Fruit fly (Drosophila melanogaster) whole organism, embryonic: ENCODE results near the gene CG46244.

Source experiments
- Awh ChIP-seq: fragments of 200-800 bp; sonication (Bioruptor generic); IDR thresholded peaks from 2 replicates; pipeline ENCODE4, ENCODE4 v1.3.6; 2022; ENCODE audit warnings: missing biosample characterization, missing genetic modification characterization
- CG10543 ChIP-seq: fragments of 200-800 bp; sonication (Bioruptor generic); optimal IDR thresholded peaks from 3 replicates; lab custom pipeline; 2017; ENCODE audit warnings: missing biosample characterization, mild to moderate bottlenecking, missing genetic modification characterization, moderate library complexity
- CG12155 ChIP-seq: fragments of 200-800 bp; sonication (Bioruptor generic); optimal IDR thresholded peaks from 3 replicates; lab custom pipeline; 2016; ENCODE audit warnings: missing biosample characterization, missing genetic modification characterization
- CG12299 ChIP-seq: fragments of 200-800 bp; sonication (Bioruptor generic); optimal IDR thresholded peaks from 2 replicates; lab custom pipeline; 2018; ENCODE audit warnings: missing biosample characterization, mild to moderate bottlenecking, missing genetic modification characterization
- CG12942 ChIP-seq: fragments of 200-800 bp; sonication (Bioruptor generic); optimal IDR thresholded peaks from 3 replicates; lab custom pipeline; 2016; ENCODE audit warnings: missing biosample characterization, missing genetic modification characterization
- CG1603 ChIP-seq: fragments of 200-800 bp; sonication (Bioruptor generic); optimal IDR thresholded peaks from 2 replicates; lab custom pipeline; 2019; ENCODE audit warnings: missing biosample characterization, mild to moderate bottlenecking, missing genetic modification characterization, moderate library complexity
- CG2875 ChIP-seq: fragments of 200-800 bp; sonication (Bioruptor generic); optimal IDR thresholded peaks from 2 replicates; lab custom pipeline; 2017; ENCODE audit warnings: missing biosample characterization, mild to moderate bottlenecking, missing genetic modification characterization, missing genetic modification reagents
- CG3065 ChIP-seq: fragments of 200-800 bp; sonication (Bioruptor generic); optimal IDR thresholded peaks from 2 replicates; lab custom pipeline; 2016; ENCODE audit warnings: missing biosample characterization, missing genetic modification characterization
- CG31388 ChIP-seq: fragments of 200-800 bp; sonication (Bioruptor generic); optimal IDR thresholded peaks from 2 replicates; lab custom pipeline; 2016; ENCODE audit warnings: missing biosample characterization, missing genetic modification characterization
- CG31441 ChIP-seq: fragments of 200-800 bp; sonication (Bioruptor generic); IDR thresholded peaks from 2 replicates; pipeline ENCODE4 v1.3.6; 2022; ENCODE audit warnings: missing biosample characterization, missing genetic modification characterization
- CG4360 ChIP-seq: fragments of 200-800 bp; sonication (Bioruptor generic); IDR thresholded peaks from 2 replicates; pipeline ENCODE4 v1.3.6; 2022; ENCODE audit warnings: missing biosample characterization, missing genetic modification characterization
- CG5245 ChIP-seq: fragments of 200-800 bp; sonication (Bioruptor generic); optimal IDR thresholded peaks from 3 replicates; lab custom pipeline; 2016; ENCODE audit warnings: missing biosample characterization, missing genetic modification characterization
- CG7987 ChIP-seq: fragments of 200-800 bp; sonication (Bioruptor generic); optimal IDR thresholded peaks from 2 replicates; lab custom pipeline; 2018; ENCODE audit warnings: missing biosample characterization, mild to moderate bottlenecking, missing genetic modification characterization, moderate library complexity
- CG9797 ChIP-seq: fragments of 200-800 bp; sonication (Bioruptor generic); optimal IDR thresholded peaks from 3 replicates; lab custom pipeline; 2018; ENCODE audit warnings: missing biosample characterization, mild to moderate bottlenecking, missing genetic modification characterization
- CG9876 ChIP-seq: fragments of 200-800 bp; sonication (Bioruptor generic); optimal IDR thresholded peaks from 2 replicates; lab custom pipeline; 2016; ENCODE audit warnings: missing biosample characterization, missing genetic modification characterization
- CHES-1-like ChIP-seq: fragments of 200-800 bp; sonication (Bioruptor generic); optimal IDR thresholded peaks from 2 replicates; lab custom pipeline; 2016; ENCODE audit warnings: missing biosample characterization, missing genetic modification characterization
- Chrac-16 ChIP-seq: fragments of 200-800 bp; sonication (Bioruptor generic); optimal IDR thresholded peaks from 3 replicates; lab custom pipeline; 2016; ENCODE audit warnings: missing biosample characterization, missing genetic modification characterization
- Dad ChIP-seq: fragments of 200-800 bp; sonication (Bioruptor generic); optimal IDR thresholded peaks from 3 replicates; lab custom pipeline; 2016; ENCODE audit warnings: missing biosample characterization, missing genetic modification characterization
- Dip2 ChIP-seq: fragments of 200-800 bp; sonication (Bioruptor generic); IDR thresholded peaks from 2 replicates; pipeline ENCODE4 v1.3.6; 2022; ENCODE audit warnings: missing biosample characterization, missing genetic modification characterization
- Doc3 ChIP-seq: fragments of 200-800 bp; sonication (Bioruptor generic); IDR thresholded peaks from 3 replicates; pipeline ENCODE4 v1.3.6; 2022; ENCODE audit warnings: missing biosample characterization, missing genetic modification characterization; ENCODE audit not compliant: partially characterized antibody
- Ets65A ChIP-seq: fragments of 200-800 bp; sonication (Bioruptor generic); peaks from one replicate; lab custom pipeline; 2016; ENCODE audit warnings: missing biosample characterization, missing genetic modification characterization
- Fer3 ChIP-seq: fragments of 200-800 bp; sonication (Bioruptor generic); optimal IDR thresholded peaks from 2 replicates; lab custom pipeline; 2018; ENCODE audit warnings: missing biosample characterization, mild to moderate bottlenecking, missing genetic modification characterization, moderate library complexity
- GATAe ChIP-seq: fragments of 200-800 bp; sonication (Bioruptor generic); conservative IDR thresholded peaks from 2 replicates; pipeline ENCODE4 v1.3.6; 2022; ENCODE audit warnings: missing biosample characterization, missing genetic modification characterization
- Gsc ChIP-seq: fragments of 200-800 bp; sonication (Bioruptor generic); IDR thresholded peaks from 2 replicates; pipeline ENCODE4 v1.3.6; 2022; ENCODE audit warnings: missing biosample characterization, missing genetic modification characterization
- Hr78 ChIP-seq, 2 experiments: fragments of 200-800 bp in 1 of 2; fragments of >200 bp in 1 of 2; sonication (Bioruptor generic) in 1 of 2; optimal IDR thresholded peaks; 2 replicates each; lab custom pipeline; 2017 to 2019; ENCODE audit warnings: missing biosample characterization in 2 of 2, missing genetic modification characterization in 2 of 2, mild to moderate bottlenecking in 1 of 2, moderate library complexity in 1 of 2
- Lim3 ChIP-seq: fragments of 200-800 bp; sonication (Bioruptor generic); IDR thresholded peaks from 2 replicates; pipeline ENCODE4 v1.3.6; 2022; ENCODE audit warnings: missing biosample characterization, missing genetic modification characterization
- Mrtf ChIP-seq: fragments of 200-800 bp; sonication (Bioruptor generic); IDR thresholded peaks from 3 replicates; pipeline ENCODE4 v1.3.6; 2022; ENCODE audit warnings: missing biosample characterization, missing genetic modification characterization
- Pdp1 ChIP-seq, 2 experiments: fragments of 200-800 bp; sonication (Bioruptor generic); optimal IDR thresholded peaks; 3 replicates each; lab custom pipeline; 2016; ENCODE audit warnings: missing biosample characterization in 2 of 2, missing genetic modification characterization in 2 of 2, mild to moderate bottlenecking in 1 of 2, moderate library complexity in 1 of 2
- Scr ChIP-seq: fragments of 200-800 bp; sonication (Bioruptor generic); IDR thresholded peaks from 2 replicates; pipeline ENCODE4 v1.3.6; 2022; ENCODE audit warnings: missing biosample characterization, missing genetic modification characterization; ENCODE audit not compliant: partially characterized antibody
- bigmax ChIP-seq: fragments of 200-800 bp; sonication (Bioruptor generic); optimal IDR thresholded peaks from 2 replicates; lab custom pipeline; 2018; ENCODE audit warnings: missing biosample characterization, mild to moderate bottlenecking, missing genetic modification characterization
- chn ChIP-seq: fragments of 200-800 bp; sonication (Bioruptor generic); optimal IDR thresholded peaks from 2 replicates; lab custom pipeline; 2016; ENCODE audit warnings: missing biosample characterization, missing genetic modification characterization
- dmrt99B ChIP-seq: fragments of 200-800 bp; sonication (Bioruptor generic); optimal IDR thresholded peaks from 2 replicates; lab custom pipeline; 2018; ENCODE audit warnings: missing biosample characterization, mild to moderate bottlenecking, missing genetic modification characterization, moderate library complexity
- fd102C ChIP-seq: fragments of 200-800 bp; sonication (Bioruptor generic); optimal IDR thresholded peaks from 2 replicates; lab custom pipeline; 2018; ENCODE audit warnings: missing biosample characterization, mild to moderate bottlenecking, missing genetic modification characterization, moderate library complexity
- grau ChIP-seq: fragments of 200-800 bp; optimal IDR thresholded peaks from 3 replicates; lab custom pipeline; 2019; ENCODE audit warnings: missing biosample characterization, mild to moderate bottlenecking, missing genetic modification characterization, moderate library complexity
- hb ChIP-seq: fragments of 200-800 bp; sonication (Bioruptor generic); IDR thresholded peaks from 3 replicates; pipeline ENCODE4 v1.3.6; 2022; ENCODE audit warnings: missing biosample characterization, missing genetic modification characterization; ENCODE audit not compliant: partially characterized antibody
- kay ChIP-seq: fragments of 200-800 bp; sonication (Bioruptor generic); optimal IDR thresholded peaks from 2 replicates; lab custom pipeline; 2016; ENCODE audit warnings: missing biosample characterization, missing genetic modification characterization
- mld ChIP-seq: fragments of 200-800 bp; sonication (Bioruptor generic); IDR thresholded peaks from 3 replicates; pipeline ENCODE4 v1.3.6; 2022; ENCODE audit warnings: missing biosample characterization, missing genetic modification characterization; ENCODE audit not compliant: partially characterized antibody
- nerfin-2 ChIP-seq: fragments of 200-800 bp; sonication (Bioruptor generic); IDR thresholded peaks from 2 replicates; pipeline ENCODE4 v1.3.6; 2022; ENCODE audit warnings: missing biosample characterization, missing genetic modification characterization; ENCODE audit not compliant: partially characterized antibody
- prd ChIP-seq, 3 experiments: fragments of >200 bp in 2 of 3; fragments of 200-800 bp in 1 of 3; sonication (Bioruptor generic) in 1 of 3; optimal IDR thresholded peaks in 2 of 3; IDR thresholded peaks in 1 of 3; 2 replicates in 2 of 3; 3 replicates in 1 of 3; pipeline versions ENCODE4 v1.3.6 to Lab custom; 2017 to 2022; ENCODE audit warnings: missing biosample characterization in 1 of 3, missing genetic modification characterization in 1 of 3
- sna ChIP-seq: fragments of 200-800 bp; sonication (Bioruptor generic); IDR thresholded peaks from 2 replicates; pipeline ENCODE4 v1.3.6; 2022; ENCODE audit warnings: missing biosample characterization, missing genetic modification characterization; ENCODE audit not compliant: partially characterized antibody
- sob ChIP-seq: fragments of 200-800 bp; sonication (Bioruptor generic); IDR thresholded peaks from 2 replicates; pipeline ENCODE4 v1.3.6; 2022; ENCODE audit warnings: missing biosample characterization, missing genetic modification characterization
- tll ChIP-seq, 2 experiments: fragments of 200-800 bp in 1 of 2; fragments of >200 bp in 1 of 2; sonication (Bioruptor generic) in 1 of 2; optimal IDR thresholded peaks; 2 replicates each; lab custom pipeline; 2017 to 2019; ENCODE audit warnings: missing biosample characterization in 2 of 2, missing genetic modification characterization in 2 of 2, mild to moderate bottlenecking in 1 of 2, moderate library complexity in 1 of 2
- yki ChIP-seq: fragments of >200 bp; optimal IDR thresholded peaks from 3 replicates; lab custom pipeline; 2018

The CG46244 gene

dm6 chr2L:19758511-19759128, 152.3 kb downstream of the CG46244 start, which contains the start of the genes CG10628 and Dus3 (continued):
- TF ChIP-seq CG12155 (peak; percentile 90), Dad (GFP tag; lab: Kevin White, UChicago) (peak; percentile 92), Lim3 (GFP tag; lab: Robert Waterston, UW) (peak; percentile 75)
- TF ChIP-seq, all 482 proteins: peak for 440

dm6 chr2L:19763446-19763772, 157.0 kb downstream of the CG46244 start:
- peak in 1 of 2 experiments; percentile 71 for TF ChIP-seq Hr78 (GFP tag; optimal IDR thresholded peaks at IDR 0.05; lab: Kevin White, UChicago)
- TF ChIP-seq Awh (GFP tag; lab: Robert Waterston, UW), result 0 out of 2 replicates have a peak, but pooled peaks have one; percentile 20
- TF ChIP-seq chn (GFP tag; lab: Kevin White, UChicago), result no peak
- TF ChIP-seq Pdp1 (GFP tag; optimal IDR thresholded peaks at IDR 0.05; lab: Kevin White, UChicago), result peak in 1 of 2 experiments; percentile 96
- no peak for TF ChIP-seq sob (GFP tag; lab: Robert Waterston, UW)

dm6 chr2L:19763773-19764580, 157.6 kb downstream of the CG46244 start, which contains the start of gene fbp:
TSS of gene fbp (minus strand) at chr2L:19764136.
- TF ChIP-seq fd102C (GFP tag; lab: Kevin White, UChicago) (no peak), CG31388 (GFP tag; lab: Kevin White, UChicago) (no peak), mld (GFP tag; lab: Robert Waterston, UW) (no peak), Mrtf (GFP tag; lab: Robert Waterston, UW) (peak; percentile 28; the same call in 1 of the 3 replicates), Fer3 (tag; lab: Kevin White, UChicago) (peak; percentile 29), CG1603 (tag; lab: Kevin White, UChicago) (no peak), CG9797 (no peak), CG12942 (GFP tag; lab: Kevin White, UChicago) (peak; percentile 12), CG9876 (GFP tag; lab: Kevin White, UChicago) (no peak), CG5245 (GFP tag; lab: Kevin White, UChicago) (no peak), prd (optimal IDR thresholded peaks at IDR 0.05; lab: Kevin White, UChicago) (no peak), prd (GFP tag; IDR thresholded peaks at IDR 0.05; lab: Robert Waterston, UW) (peak; percentile 69), CG12299 (tag; lab: Kevin White, UChicago) (no peak), Ets65A (GFP tag; lab: Kevin White, UChicago) (peak; percentile 86), CHES-1-like (peak; percentile 11), hb (GFP tag; lab: Robert Waterston, UW) (no peak), dmrt99B (peak; percentile 76), CG12155 (peak; percentile 54), tll (GFP tag; optimal IDR thresholded peaks at IDR 0.05; lab: Kevin White, UChicago) (no peak), Dip2 (no peak), CG3065 (GFP tag; lab: Kevin White, UChicago) (peak; percentile 28), kay (GFP tag; lab: Kevin White, UChicago) (no peak), CG10543 (peak; percentile 67), CG4360 (peak; percentile 10; the same call in 1 of the 2 replicates), GATAe (no peak), CG31441 (GFP tag; lab: Robert Waterston, UW) (peak; percentile 82), CG7987 (GFP tag; lab: Kevin White, UChicago) (no peak), Doc3 (GFP tag; lab: Robert Waterston, UW) (no peak), yki (lab: Kevin White, UChicago) (no peak), nerfin-2 (GFP tag; lab: Robert Waterston, UW) (no peak), sna (GFP tag; lab: Robert Waterston, UW) (no peak), grau (peak; percentile 78), Scr (GFP tag; lab: Robert Waterston, UW) (no peak), Gsc (GFP tag; lab: Robert Waterston, UW) (no peak), CG2875 (GFP tag; lab: Kevin White, UChicago) (no peak), Chrac-16 (peak; percentile 69), bigmax (no peak)
